Fruit fly (Drosophila melanogaster): ENCODE results near the gene Sbp2.

Gene Sbp2

DNA sequence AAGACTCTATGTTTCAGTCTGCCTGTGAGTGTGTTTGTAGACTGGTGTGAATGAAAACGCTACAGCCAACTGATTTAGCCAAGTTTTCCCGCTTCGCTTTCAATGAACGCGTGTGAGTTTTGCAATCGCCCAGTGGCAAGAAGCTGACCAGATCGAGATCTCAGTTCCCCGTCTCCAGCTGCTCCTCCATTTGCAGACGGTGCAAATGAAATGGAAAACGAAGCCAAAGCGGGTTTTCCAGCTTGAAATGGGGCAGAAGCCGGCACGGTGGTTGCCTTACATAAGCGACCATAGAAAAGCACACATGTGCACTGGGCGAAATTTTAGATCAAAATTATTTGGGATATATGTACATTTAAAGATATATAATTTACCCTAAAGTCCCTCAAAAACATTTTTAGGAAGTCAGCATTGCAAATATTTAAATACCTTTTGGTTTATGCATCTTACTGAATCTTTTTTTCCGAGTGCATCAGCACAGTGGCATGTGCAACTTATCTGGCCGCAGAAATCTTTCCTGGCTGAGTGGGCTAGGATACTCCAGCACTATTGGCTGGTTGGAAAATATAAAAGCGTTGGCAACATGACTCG lies 15.1 kb downstream of the Sbp2 start, which contains the start of gene CG43059 (continued):
- TF ChIP-seq CG15336 (GFP tag; IDR thresholded peaks at IDR 0.05) (peak; percentile 94), vri (GFP tag; optimal IDR thresholded peaks at IDR 0.05) (no peak), CG6854 (GFP tag; optimal IDR thresholded peaks at IDR 0.05) (no peak), CG8319 (GFP tag; optimal IDR thresholded peaks at IDR 0.05) (no peak), CG8119 (GFP tag; IDR thresholded peaks at IDR 0.05) (peak; percentile 92), dsx (GFP tag; optimal IDR thresholded peaks at IDR 0.05; ENCODE audit: poor library complexity, severe bottlenecking) (no peak), CG6276 (GFP tag; optimal IDR thresholded peaks at IDR 0.05) (peak; percentile 91), lz (GFP tag; optimal IDR thresholded peaks at IDR 0.05) (no peak), Gug (GFP tag; IDR thresholded peaks at IDR 0.05) (peak; percentile 78), acj6 (GFP tag; optimal IDR thresholded peaks at IDR 0.05) (peak; percentile 38), Eip75B (GFP tag; optimal IDR thresholded peaks at IDR 0.05) (peak; percentile 32), esn (GFP tag; optimal IDR thresholded peaks at IDR 0.05) (no peak), Sox102F (GFP tag; optimal IDR thresholded peaks at IDR 0.05) (no peak), cyc (GFP tag; optimal IDR thresholded peaks at IDR 0.05) (no peak), Hr4 (GFP tag; optimal IDR thresholded peaks at IDR 0.05) (peak; percentile 82), fd85E (GFP tag; optimal IDR thresholded peaks at IDR 0.05) (no peak)

DNA sequence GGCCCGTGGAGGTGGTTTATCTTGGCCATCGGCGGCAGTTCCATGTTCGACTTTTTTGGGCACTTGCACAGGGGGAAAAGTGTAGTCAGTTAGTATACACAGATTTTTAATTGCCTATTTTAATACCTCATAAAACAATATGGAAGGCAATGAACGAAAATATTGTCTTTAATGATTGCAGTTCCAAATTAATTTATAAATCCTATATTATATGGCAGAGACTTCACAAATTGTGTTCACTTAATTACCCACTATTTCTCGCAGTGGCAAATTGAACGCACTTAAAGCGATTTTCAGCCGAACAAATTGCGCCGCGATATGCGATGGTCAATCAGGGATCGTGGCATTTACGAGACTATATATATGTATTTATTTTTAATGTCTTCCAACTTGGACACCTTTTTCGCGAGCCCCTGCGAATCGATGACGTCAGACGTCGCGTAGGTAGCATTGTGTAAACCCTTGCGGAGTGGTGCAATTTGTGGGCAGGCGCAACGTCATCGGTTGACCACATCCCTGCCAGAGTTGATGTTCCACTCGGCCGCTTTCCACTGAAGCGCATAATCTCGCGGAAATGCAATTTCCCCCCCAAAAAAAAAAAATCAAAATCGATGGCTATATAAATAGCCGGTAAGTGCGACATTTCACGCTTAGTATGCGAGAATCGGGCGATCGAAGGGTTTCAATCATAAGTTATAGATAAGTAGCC lies 16.3 kb downstream of the Sbp2 start, which contains the start of gene CG13670:
Gene CG13670, plus strand, starts transcription at position 659 of the 709 bp plus-strand sequence.
- peak; percentile 34 for TF ChIP-seq CG7368 (GFP tag; optimal IDR thresholded peaks at IDR 0.05)
- TF ChIP-seq ss (GFP tag; optimal IDR thresholded peaks at IDR 0.05): no peak
- TF ChIP-seq CG16779 (tag; optimal IDR thresholded peaks at IDR 0.05): no peak
- no peak for TF ChIP-seq CG8632 (GFP tag; optimal IDR thresholded peaks at IDR 0.05)
- peak; percentile 68 for TF ChIP-seq Eip78C (GFP tag)
- peak; percentile 12 for TF ChIP-seq CG34406 (GFP tag; optimal IDR thresholded peaks at IDR 0.05)
- TF ChIP-seq CG6163 (GFP tag; IDR thresholded peaks at IDR 0.05): peak; percentile 62; the same call in 2 of the 3 replicates
- peak; percentile 56; the same call in 1 of the 3 replicates for TF ChIP-seq CG8119 (GFP tag; IDR thresholded peaks at IDR 0.05)
- TF ChIP-seq pdm3 (GFP tag; optimal IDR thresholded peaks at IDR 0.05): peak; percentile 18
- TF ChIP-seq CG3919 (GFP tag; optimal IDR thresholded peaks at IDR 0.05): peak; percentile 40
- TF ChIP-seq Hr4 (GFP tag; optimal IDR thresholded peaks at IDR 0.05): peak; percentile 43
- no peak for TF ChIP-seq spab (GFP tag; optimal IDR thresholded peaks at IDR 0.05)
- peak; percentile 32 for TF ChIP-seq OdsH (GFP tag; optimal IDR thresholded peaks at IDR 0.05)
- peak; percentile 64 for TF ChIP-seq svp (GFP tag)
- TF ChIP-seq Gug (GFP tag; IDR thresholded peaks at IDR 0.05): no peak
- no peak for TF ChIP-seq acj6 (GFP tag; optimal IDR thresholded peaks at IDR 0.05)
- peak; percentile 36 for TF ChIP-seq CG32006 (GFP tag; optimal IDR thresholded peaks at IDR 0.05)
- TF ChIP-seq Lpt (GFP tag; optimal IDR thresholded peaks at IDR 0.05): no peak
- TF ChIP-seq achi (GFP tag; optimal IDR thresholded peaks at IDR 0.05): peak; percentile 29
- TF ChIP-seq cyc (GFP tag; optimal IDR thresholded peaks at IDR 0.05): peak; percentile 18
- peak; percentile 57 for TF ChIP-seq CG15336 (GFP tag; IDR thresholded peaks at IDR 0.05)
- TF ChIP-seq CG11902 (GFP tag; optimal IDR thresholded peaks at IDR 0.05): peak; percentile 38
- no peak for TF ChIP-seq CG6854 (GFP tag; optimal IDR thresholded peaks at IDR 0.05)
- no peak for TF ChIP-seq Blimp-1 (GFP tag; optimal IDR thresholded peaks at IDR 0.05)
- TF ChIP-seq lz (GFP tag; optimal IDR thresholded peaks at IDR 0.05): no peak
- peak; percentile 40 for TF ChIP-seq CG11762 (GFP tag; optimal IDR thresholded peaks at IDR 0.05; ENCODE audit: insufficient read depth)
- TF ChIP-seq Sox15 (GFP tag; optimal IDR thresholded peaks at IDR 0.05): no peak
- TF ChIP-seq Ets96B (tag; optimal IDR thresholded peaks at IDR 0.05): no peak
- peak; percentile 14 for TF ChIP-seq CG6792 (GFP tag; optimal IDR thresholded peaks at IDR 0.05)
- peak; percentile 13 for TF ChIP-seq Hr39 (GFP tag; optimal IDR thresholded peaks at IDR 0.05)
- TF ChIP-seq net (GFP tag; optimal IDR thresholded peaks at IDR 0.05): peak; percentile 36
- TF ChIP-seq CG8319 (GFP tag; optimal IDR thresholded peaks at IDR 0.05): no peak
- TF ChIP-seq eg (GFP tag; IDR thresholded peaks at IDR 0.05): peak; percentile 64
- TF ChIP-seq Smox (GFP tag; optimal IDR thresholded peaks at IDR 0.05): no peak
- TF ChIP-seq CG6276 (GFP tag; optimal IDR thresholded peaks at IDR 0.05): peak; percentile 46
- no peak for TF ChIP-seq vri (GFP tag; optimal IDR thresholded peaks at IDR 0.05)
